Worm (Caenorhabditis elegans) whole organism, late embryonic: ENCODE results near the gene ula-1.
A peak's percentile ranks its signal among the peaks of the same experiment; 100 is the strongest.

Experiments
- C08G9.2 ChIP-seq: sonication (generic microtip); optimal IDR thresholded peaks from 2 replicates; lab custom pipeline; 2016; ENCODE audit warnings: mild to moderate bottlenecking, missing genetic modification characterization, moderate library complexity, missing compliant biosample characterization
- K02D7.2 ChIP-seq: sonication (generic microtip); optimal IDR thresholded peaks from 2 replicates; lab custom pipeline; 2017; ENCODE audit warnings: mild to moderate bottlenecking, missing genetic modification characterization, missing compliant biosample characterization
- K09A11.1 ChIP-seq: sonication (generic microtip); optimal IDR thresholded peaks from 2 replicates; lab custom pipeline; 2017; ENCODE audit warnings: antibody characterized with exemption, mild to moderate bottlenecking, missing genetic modification characterization, missing compliant biosample characterization; ENCODE audit not compliant: insufficient read depth
- T23F11.4 ChIP-seq: fragments of 200-800 bp; sonication (Bioruptor generic); optimal IDR thresholded peaks from 2 replicates; lab custom pipeline; 2018; ENCODE audit warnings: mild to moderate bottlenecking, missing genetic modification characterization, missing compliant biosample characterization
- ahr-1 ChIP-seq: sonication (generic microtip); optimal IDR thresholded peaks from 2 replicates; lab custom pipeline; 2016; ENCODE audit warnings: missing genetic modification characterization, missing compliant biosample characterization
- ama-1 ChIP-seq: fragments of 150-350 bp; optimal IDR thresholded peaks from 2 replicates; lab custom pipeline; 2014
- ceh-14 ChIP-seq: sonication (generic microtip); optimal IDR thresholded peaks from 2 replicates; lab custom pipeline; 2016; ENCODE audit warnings: missing genotype, missing genetic modification characterization, missing compliant biosample characterization
- ceh-18 ChIP-seq: sonication (generic microtip); optimal IDR thresholded peaks from 2 replicates; lab custom pipeline; 2016; ENCODE audit warnings: missing genetic modification characterization, missing compliant biosample characterization
- ceh-19 ChIP-seq: fragments of 200-800 bp; sonication (Bioruptor generic); optimal IDR thresholded peaks from 2 replicates; lab custom pipeline; 2018; ENCODE audit warnings: mild to moderate bottlenecking, missing genetic modification characterization, missing compliant biosample characterization
- ceh-30 ChIP-seq: fragments of 150-350 bp; optimal IDR thresholded peaks from 2 replicates; lab custom pipeline; 2014; ENCODE audit warnings: missing biosample characterization, missing genetic modification characterization
- ceh-31 ChIP-seq: sonication (generic microtip); optimal IDR thresholded peaks from 2 replicates; lab custom pipeline; 2016; ENCODE audit warnings: missing genetic modification characterization, missing compliant biosample characterization
- ceh-45 ChIP-seq: fragments of 200-800 bp; sonication (Bioruptor generic); IDR thresholded peaks from 2 replicates; pipeline ENCODE4 v1.3.6; 2022; ENCODE audit warnings: missing genetic modification reagents, missing genetic modification characterization, missing compliant biosample characterization
- ceh-6 ChIP-seq: fragments of 200-800 bp; sonication (Bioruptor generic); optimal IDR thresholded peaks from 2 replicates; lab custom pipeline; 2018; ENCODE audit warnings: mild to moderate bottlenecking, missing genetic modification characterization, missing compliant biosample characterization
- ceh-9 ChIP-seq: sonication (generic microtip); optimal IDR thresholded peaks from 2 replicates; lab custom pipeline; 2016; ENCODE audit warnings: mild to moderate bottlenecking, missing genetic modification characterization, inconsistent platforms, missing compliant biosample characterization
- che-1 ChIP-seq: sonication (generic microtip); optimal IDR thresholded peaks from 2 replicates; lab custom pipeline; 2016; ENCODE audit warnings: mild to moderate bottlenecking, missing genetic modification characterization, missing compliant biosample characterization
- dmd-4 ChIP-seq: sonication (generic microtip); optimal IDR thresholded peaks from 2 replicates; lab custom pipeline; 2016; ENCODE audit warnings: borderline replicate concordance, missing genetic modification characterization, missing compliant biosample characterization
- dve-1 ChIP-seq: sonication (generic microtip); optimal IDR thresholded peaks from 2 replicates; lab custom pipeline; 2017; ENCODE audit warnings: antibody characterized with exemption, mild to moderate bottlenecking, missing genetic modification characterization, missing compliant biosample characterization
- elt-2 ChIP-seq: sonication (generic microtip); optimal IDR thresholded peaks from 2 replicates; lab custom pipeline; 2016; ENCODE audit warnings: missing genetic modification reagents, missing genetic modification characterization, missing compliant biosample characterization
- ets-4 ChIP-seq: sonication (generic microtip); optimal IDR thresholded peaks from 2 replicates; lab custom pipeline; 2016; ENCODE audit warnings: missing genetic modification characterization, missing compliant biosample characterization
- fax-1 ChIP-seq: sonication (generic microtip); optimal IDR thresholded peaks from 2 replicates; lab custom pipeline; 2016; ENCODE audit warnings: missing genotype, missing genetic modification characterization, missing compliant biosample characterization
- fkh-6 ChIP-seq: sonication (generic microtip); optimal IDR thresholded peaks from 2 replicates; lab custom pipeline; 2016; ENCODE audit warnings: missing genetic modification characterization, missing compliant biosample characterization
- gmeb-2 ChIP-seq: sonication (generic microtip); optimal IDR thresholded peaks from 2 replicates; lab custom pipeline; 2016; ENCODE audit warnings: missing genetic modification characterization, inconsistent platforms, missing compliant biosample characterization
- hlh-13 ChIP-seq: fragments of 200-800 bp; sonication (Bioruptor generic); optimal IDR thresholded peaks from 2 replicates; lab custom pipeline; 2018; ENCODE audit warnings: mild to moderate bottlenecking, missing genetic modification characterization, missing compliant biosample characterization
- hlh-15 ChIP-seq: sonication (generic microtip); optimal IDR thresholded peaks from 2 replicates; lab custom pipeline; 2016; ENCODE audit warnings: missing genetic modification characterization, missing compliant biosample characterization
- hlh-30 ChIP-seq: sonication (generic microtip); optimal IDR thresholded peaks from 2 replicates; lab custom pipeline; 2017; ENCODE audit warnings: antibody characterized with exemption, missing genetic modification characterization, missing compliant biosample characterization; ENCODE audit not compliant: insufficient read depth
- hlh-6 ChIP-seq: sonication (generic microtip); optimal IDR thresholded peaks from 2 replicates; lab custom pipeline; 2016; ENCODE audit warnings: missing genotype, missing genetic modification characterization, missing compliant biosample characterization
- hlh-8 ChIP-seq: sonication (generic microtip); optimal IDR thresholded peaks from 2 replicates; lab custom pipeline; 2016; ENCODE audit warnings: missing genotype, missing genetic modification characterization, missing compliant biosample characterization
- lim-6 ChIP-seq: sonication (generic microtip); optimal IDR thresholded peaks from 2 replicates; lab custom pipeline; 2016; ENCODE audit warnings: missing genetic modification characterization, missing compliant biosample characterization
- lin-11 ChIP-seq: fragments of 200-800 bp; sonication (Bioruptor generic); optimal IDR thresholded peaks from 2 replicates; lab custom pipeline; 2018; ENCODE audit warnings: mild to moderate bottlenecking, missing genetic modification characterization, missing compliant biosample characterization
- madf-2 ChIP-seq: sonication (generic microtip); optimal IDR thresholded peaks from 2 replicates; lab custom pipeline; 2017; ENCODE audit warnings: missing genetic modification characterization, missing compliant biosample characterization
- mec-3 ChIP-seq: sonication (generic microtip); optimal IDR thresholded peaks from 2 replicates; lab custom pipeline; 2016; ENCODE audit warnings: borderline replicate concordance, missing genetic modification characterization, missing compliant biosample characterization
- nhr-11 ChIP-seq: fragments of 150-350 bp; optimal IDR thresholded peaks from 2 replicates; lab custom pipeline; 2014; ENCODE audit warnings: missing biosample characterization, missing genetic modification characterization
- npax-4 ChIP-seq: sonication (generic microtip); optimal IDR thresholded peaks from 2 replicates; lab custom pipeline; 2016; ENCODE audit warnings: missing genetic modification characterization, missing compliant biosample characterization
- odd-2 ChIP-seq: sonication (generic microtip); optimal IDR thresholded peaks from 2 replicates; lab custom pipeline; 2017; ENCODE audit warnings: antibody characterized with exemption, mild to moderate bottlenecking, missing genetic modification characterization, missing compliant biosample characterization
- pag-3 ChIP-seq: sonication (generic microtip); optimal IDR thresholded peaks from 2 replicates; lab custom pipeline; 2016; ENCODE audit warnings: missing compliant biosample characterization, missing genetic modification characterization, borderline replicate concordance
- pax-1 ChIP-seq: fragments of 150-350 bp; optimal IDR thresholded peaks from 2 replicates; lab custom pipeline; 2014; ENCODE audit warnings: missing biosample characterization, missing genetic modification characterization
- pha-2 ChIP-seq: sonication (generic microtip); optimal IDR thresholded peaks from 2 replicates; lab custom pipeline; 2017; ENCODE audit warnings: mild to moderate bottlenecking, missing genetic modification characterization, missing compliant biosample characterization
- pros-1 ChIP-seq: fragments of 150-350 bp; optimal IDR thresholded peaks from 2 replicates; lab custom pipeline; 2014; ENCODE audit warnings: missing biosample characterization, missing genetic modification reagents, missing genetic modification characterization
- rnt-1 ChIP-seq: sonication (generic microtip); optimal IDR thresholded peaks from 2 replicates; lab custom pipeline; 2016; ENCODE audit warnings: missing genetic modification characterization, missing compliant biosample characterization
- sox-2 ChIP-seq: fragments of 200-800 bp; sonication (Bioruptor generic); IDR thresholded peaks from 2 replicates; pipeline ENCODE4 v1.3.6; 2022; ENCODE audit warnings: missing genetic modification reagents, missing genetic modification characterization, missing compliant biosample characterization
- sox-4 ChIP-seq: sonication (generic microtip); optimal IDR thresholded peaks from 2 replicates; lab custom pipeline; 2017; ENCODE audit warnings: mild to moderate bottlenecking, missing genetic modification characterization, inconsistent platforms, missing compliant biosample characterization
- syd-9 ChIP-seq: sonication (generic microtip); optimal IDR thresholded peaks from 2 replicates; lab custom pipeline; 2016; ENCODE audit warnings: mild to moderate bottlenecking, missing genetic modification characterization, moderate library complexity, missing compliant biosample characterization
- tbx-2 ChIP-seq: sonication (generic microtip); optimal IDR thresholded peaks from 2 replicates; lab custom pipeline; 2016; ENCODE audit warnings: missing genetic modification characterization, missing compliant biosample characterization
- ttx-3 ChIP-seq: sonication (generic microtip); optimal IDR thresholded peaks from 2 replicates; lab custom pipeline; 2016; ENCODE audit warnings: missing genetic modification reagents, missing genetic modification characterization, missing compliant biosample characterization
- unc-3 ChIP-seq, 2 experiments: fragments of 200-800 bp in 1 of 2; sonication (Bioruptor generic) in 1 of 2; sonication (generic microtip) in 1 of 2; conservative IDR thresholded peaks in 1 of 2; optimal IDR thresholded peaks in 1 of 2; 2 replicates each; pipeline versions ENCODE4 v1.3.6 to Lab custom; 2016 to 2022; ENCODE audit warnings: missing compliant biosample characterization in 2 of 2, missing genetic modification characterization in 2 of 2, missing genetic modification reagents in 1 of 2
- unc-55 ChIP-seq: sonication (generic microtip); optimal IDR thresholded peaks from 2 replicates; lab custom pipeline; 2017; ENCODE audit warnings: missing biosample characterization, missing genetic modification reagents, missing genetic modification characterization
- unc-86 ChIP-seq: sonication (generic microtip); optimal IDR thresholded peaks from 2 replicates; lab custom pipeline; 2016; ENCODE audit warnings: missing genetic modification characterization, missing compliant biosample characterization
- zip-5 ChIP-seq: sonication (generic microtip); optimal IDR thresholded peaks from 2 replicates; lab custom pipeline; 2016; ENCODE audit warnings: missing genetic modification characterization, missing compliant biosample characterization
- ztf-16 ChIP-seq: sonication (generic microtip); optimal IDR thresholded peaks from 2 replicates; lab custom pipeline; 2017; ENCODE audit warnings: missing genetic modification characterization, missing compliant biosample characterization

ula-1 gene

DNA sequence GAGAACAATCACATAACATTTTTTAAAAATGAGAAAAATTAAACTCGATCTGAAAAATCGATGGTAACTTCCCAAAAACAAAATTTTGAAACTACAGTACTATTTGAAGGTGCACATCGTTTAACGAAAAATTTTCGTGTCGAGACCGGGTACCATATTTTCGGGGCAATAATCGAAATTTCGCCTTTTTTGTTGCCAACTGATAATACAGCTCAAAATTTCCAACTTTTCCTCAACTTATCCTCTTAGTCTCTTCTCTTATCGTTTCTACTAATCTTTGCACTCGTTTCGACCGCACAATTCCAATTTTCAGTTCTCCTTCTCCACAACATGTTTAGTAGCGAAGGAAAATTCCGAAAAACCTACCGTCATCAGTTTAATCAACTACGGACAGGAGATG, 13.2 kb downstream of the ula-1 start, which contains the start of gene rom-1:
rom-1 (plus strand) TSS at position 301 of the 400 bp plus-strand sequence.
- TF ChIP-seq hlh-8 (tag; lab: Kevin White, UChicago), result no peak
- TF ChIP-seq dve-1, result no peak
- no peak for TF ChIP-seq ttx-3
- TF ChIP-seq hlh-13, result no peak
- no peak for TF ChIP-seq fkh-6
- TF ChIP-seq lim-6, result no peak
- no peak for TF ChIP-seq che-1 (tag; lab: Kevin White, UChicago)
- no peak for TF ChIP-seq hlh-30

DNA sequence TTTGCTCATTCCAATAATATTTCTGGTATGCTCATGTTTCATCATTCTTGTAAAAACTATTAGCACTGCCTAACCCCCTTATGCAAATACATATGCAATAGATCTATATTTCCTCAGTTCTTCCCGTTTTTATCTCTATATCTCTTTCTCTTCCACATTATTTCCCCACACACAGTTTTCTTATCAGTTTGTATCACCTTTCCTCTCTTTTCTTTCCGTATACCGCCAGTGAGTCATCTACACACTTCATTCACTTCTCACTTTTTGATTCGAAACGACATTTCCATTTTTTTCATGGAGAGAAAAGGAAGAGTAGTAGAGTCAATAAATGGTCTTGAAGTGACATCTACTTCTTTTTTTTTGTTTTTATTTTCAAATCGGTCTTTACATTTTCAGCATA, 13.8 kb downstream of the ula-1 start:
- TF ChIP-seq elt-2 (peak; percentile 43), ztf-16 (no peak)

DNA sequence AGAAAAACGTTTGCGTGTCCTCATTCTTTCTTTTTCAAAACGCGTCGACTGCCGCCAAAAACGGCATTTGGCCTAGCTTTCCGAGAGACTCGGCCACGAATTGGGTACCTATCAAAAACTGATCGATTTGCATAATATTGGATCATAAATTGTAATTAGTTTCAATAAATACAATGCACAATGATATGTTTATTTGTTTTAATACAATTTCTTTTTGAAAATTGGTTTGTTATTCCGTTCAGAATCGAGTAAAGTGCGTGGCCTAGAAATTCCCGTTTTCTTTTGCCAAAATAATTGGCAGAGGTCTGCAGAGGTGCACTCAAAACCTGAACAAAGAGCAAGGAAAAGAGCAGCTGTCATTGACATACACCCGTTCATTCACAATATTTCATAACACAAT, 14.7 kb downstream of the ula-1 start, which contains the start of gene F26F4.8:
F26F4.8 (minus strand) TSS at position 69 of the 400 bp plus-strand sequence.
- TF ChIP-seq ceh-18 (tag; lab: Kevin White, UChicago) (peak; percentile 6), ceh-9 (tag; lab: Kevin White, UChicago) (no peak), ama-1 (lab: Kevin White, UChicago) (no peak), unc-86 (tag; lab: Kevin White, UChicago) (peak; percentile 10), lin-11 (no peak), K02D7.2 (tag; lab: Kevin White, UChicago) (no peak), unc-3 (GFP tag; conservative IDR thresholded peaks at IDR 0.05; lab: Robert Waterston, UW) (no peak), unc-3 (tag; optimal IDR thresholded peaks at IDR 0.05; lab: Kevin White, UChicago) (no peak), pax-1 (tag; lab: Kevin White, UChicago) (no peak), rnt-1 (tag; lab: Kevin White, UChicago) (peak; percentile 46), nhr-11 (tag; lab: Kevin White, UChicago) (no peak), sox-4 (tag; lab: Kevin White, UChicago) (no peak), ceh-19 (GFP tag; lab: Kevin White, UChicago) (no peak), pros-1 (tag; lab: Kevin White, UChicago) (no peak), unc-55 (GFP tag; lab: Kevin White, UChicago) (no peak), T23F11.4 (no peak), hlh-6 (tag; lab: Kevin White, UChicago) (no peak), hlh-8 (tag; lab: Kevin White, UChicago) (peak; percentile 89), zip-5 (tag; lab: Kevin White, UChicago) (peak; percentile 75), sox-2 (GFP tag; lab: Robert Waterston, UW) (no peak), elt-2 (peak; percentile 62), pha-2 (tag; lab: Kevin White, UChicago) (no peak), ceh-45 (GFP tag; lab: Robert Waterston, UW) (no peak), dmd-4 (no peak), fax-1 (peak; percentile 51), pag-3 (no peak), ahr-1 (tag; lab: Kevin White, UChicago) (peak; percentile 24), gmeb-2 (tag; lab: Kevin White, UChicago) (no peak), hlh-13 (no peak), ceh-14 (tag; lab: Kevin White, UChicago) (peak; percentile 14), ttx-3 (no peak), ceh-31 (tag; lab: Kevin White, UChicago) (peak; percentile 92), C08G9.2 (peak; percentile 90), K09A11.1 (tag; lab: Kevin White, UChicago) (no peak), hlh-15 (tag; lab: Kevin White, UChicago) (no peak), dve-1 (no peak), ceh-30 (tag; lab: Kevin White, UChicago) (no peak), odd-2 (tag; lab: Kevin White, UChicago) (no peak), tbx-2 (tag; lab: Kevin White, UChicago) (peak; percentile 85), ceh-6 (no peak), npax-4 (no peak), syd-9 (tag; lab: Kevin White, UChicago) (no peak), madf-2 (tag; lab: Kevin White, UChicago) (no peak), mec-3 (tag; lab: Kevin White, UChicago) (peak; percentile 79), ztf-16 (peak; percentile 1), hlh-30 (no peak), ets-4 (tag; lab: Kevin White, UChicago) (peak; percentile 88)
